Worm (Caenorhabditis elegans) whole organism, young adult: Measurements from ENCODE around the gene srz-48.

ENCODE experiments used
- B0261.1 ChIP-seq: sonication (generic microtip); optimal IDR thresholded peaks from 2 replicates; lab custom pipeline; 2016; ENCODE audit warnings: mild to moderate bottlenecking, missing genetic modification characterization, moderate library complexity, missing compliant biosample characterization
- C06A6.2 ChIP-seq: fragments of 200-800 bp; sonication (Bioruptor generic); conservative IDR thresholded peaks from 2 replicates; pipeline ENCODE4 v1.3.6; 2022; ENCODE audit warnings: missing genetic modification characterization, missing compliant biosample characterization
- F10E7.11 ChIP-seq: sonication (generic microtip); optimal IDR thresholded peaks from 2 replicates; lab custom pipeline; 2017; ENCODE audit warnings: mild to moderate bottlenecking, missing genetic modification characterization, moderate library complexity, missing compliant biosample characterization
- F22D6.2 ChIP-seq: sonication (generic microtip); optimal IDR thresholded peaks from 2 replicates; lab custom pipeline; 2016; ENCODE audit warnings: mild to moderate bottlenecking, missing genetic modification characterization, missing compliant biosample characterization
- F33H1.4 ChIP-seq: fragments of 200-800 bp; sonication (Bioruptor generic); IDR thresholded peaks from 2 replicates; pipeline ENCODE4 v1.3.6; 2022; ENCODE audit warnings: missing genetic modification reagents, missing genetic modification characterization, missing compliant biosample characterization
- F57A8.1 ChIP-seq: fragments of 200-800 bp; sonication (Bioruptor generic); optimal IDR thresholded peaks from 2 replicates; lab custom pipeline; 2018; ENCODE audit warnings: mild to moderate bottlenecking, missing genetic modification characterization, moderate library complexity, missing compliant biosample characterization
- K12H6.12 ChIP-seq: fragments of 200-800 bp; sonication (Bioruptor generic); optimal IDR thresholded peaks from 2 replicates; lab custom pipeline; 2018; ENCODE audit warnings: mild to moderate bottlenecking, missing genetic modification characterization, missing compliant biosample characterization
- Y53G8AR.9 ChIP-seq: fragments of 200-800 bp; sonication (Bioruptor generic); conservative IDR thresholded peaks from 2 replicates; pipeline ENCODE4 v1.3.6; 2022; ENCODE audit warnings: missing genetic modification reagents, missing genetic modification characterization, missing compliant biosample characterization
- Y56A3A.18 ChIP-seq: fragments of 200-800 bp; sonication (Bioruptor generic); IDR thresholded peaks from 2 replicates; pipeline ENCODE4 v1.3.6; 2022; ENCODE audit warnings: missing genetic modification reagents, missing genetic modification characterization, missing compliant biosample characterization
- Y67H2A.10 ChIP-seq: fragments of 200-800 bp; sonication (Bioruptor generic); conservative IDR thresholded peaks from 2 replicates; pipeline ENCODE4 v1.3.6; 2022; ENCODE audit warnings: missing genetic modification reagents, missing genetic modification characterization, missing compliant biosample characterization
- ZK185.1 ChIP-seq: sonication (generic microtip); optimal IDR thresholded peaks from 2 replicates; lab custom pipeline; 2016; ENCODE audit warnings: mild to moderate bottlenecking, missing genetic modification characterization, missing compliant biosample characterization; ENCODE audit not compliant: poor library complexity, severe bottlenecking
- ama-1 ChIP-seq, 3 experiments: fragments of 150-350 bp in 1 of 3; sonication (generic microtip) in 2 of 3; optimal IDR thresholded peaks; 2 replicates each; lab custom pipeline; 2014 to 2018; ENCODE audit warnings: missing biosample characterization in 2 of 3, missing genetic modification characterization in 2 of 3, missing genetic modification reagents in 2 of 3
- bed-1 ChIP-seq: fragments of 200-800 bp; sonication (Bioruptor generic); IDR thresholded peaks from 2 replicates; pipeline ENCODE4 v1.3.6; 2022; ENCODE audit warnings: missing genetic modification reagents, missing genetic modification characterization, missing compliant biosample characterization
- cebp-1 ChIP-seq, 2 experiments: fragments of 200-800 bp in 1 of 2; sonication (Bioruptor generic) in 1 of 2; sonication (generic microtip) in 1 of 2; IDR thresholded peaks in 1 of 2; optimal IDR thresholded peaks in 1 of 2; 2 replicates each; pipeline versions ENCODE4 v1.3.6 to Lab custom; 2017 to 2022; ENCODE audit warnings: missing compliant biosample characterization in 2 of 2, missing genetic modification characterization in 2 of 2, mild to moderate bottlenecking in 1 of 2, missing genetic modification reagents in 1 of 2, moderate library complexity in 1 of 2
- ets-4 ChIP-seq: fragments of 200-800 bp; sonication (Bioruptor generic); optimal IDR thresholded peaks from 2 replicates; lab custom pipeline; 2018; ENCODE audit warnings: mild to moderate bottlenecking, missing genetic modification characterization, missing compliant biosample characterization
- fkh-3 ChIP-seq: sonication (generic microtip); optimal IDR thresholded peaks from 2 replicates; lab custom pipeline; 2016; ENCODE audit warnings: mild to moderate bottlenecking, missing genetic modification characterization, missing compliant biosample characterization
- hlh-26 ChIP-seq: fragments of 200-800 bp; sonication (Bioruptor generic); conservative IDR thresholded peaks from 2 replicates; pipeline ENCODE4 v1.3.6; 2022; ENCODE audit warnings: missing genetic modification reagents, missing genetic modification characterization, missing compliant biosample characterization
- hrde-1 ChIP-seq: sonication (generic microtip); optimal IDR thresholded peaks from 2 replicates; lab custom pipeline; 2016; ENCODE audit warnings: missing genetic modification characterization, mild to moderate bottlenecking, missing compliant biosample characterization, moderate library complexity, missing genotype, missing genetic modification reagents, borderline replicate concordance
- let-607 ChIP-seq, 2 experiments: fragments of 200-800 bp in 1 of 2; sonication (Bioruptor generic) in 1 of 2; sonication (generic microtip) in 1 of 2; optimal IDR thresholded peaks; 2 replicates each; lab custom pipeline; 2016 to 2018; ENCODE audit warnings: mild to moderate bottlenecking in 2 of 2, missing compliant biosample characterization in 2 of 2, missing genetic modification characterization in 2 of 2, moderate library complexity in 2 of 2, missing genotype in 1 of 2
- mcd-1 ChIP-seq: fragments of 200-800 bp; sonication (Bioruptor generic); IDR thresholded peaks from 2 replicates; pipeline ENCODE4 v1.3.6; 2022; ENCODE audit warnings: missing genetic modification reagents, missing genetic modification characterization, missing compliant biosample characterization
- mel-28 ChIP-seq: sonication (generic microtip); optimal IDR thresholded peaks from 2 replicates; lab custom pipeline; 2016; ENCODE audit warnings: borderline replicate concordance, mild to moderate bottlenecking, missing genetic modification characterization, missing compliant biosample characterization
- mxl-1 ChIP-seq: sonication (generic microtip); optimal IDR thresholded peaks from 2 replicates; lab custom pipeline; 2016; ENCODE audit warnings: missing genetic modification characterization, missing compliant biosample characterization
- nhr-120 ChIP-seq: fragments of 200-800 bp; sonication (Bioruptor generic); IDR thresholded peaks from 2 replicates; pipeline ENCODE4 v1.3.6; 2022; ENCODE audit warnings: missing genetic modification characterization, missing compliant biosample characterization
- pbrm-1 ChIP-seq: fragments of 200-800 bp; sonication (Bioruptor generic); IDR thresholded peaks from 2 replicates; pipeline ENCODE4 v1.3.6; 2022; ENCODE audit warnings: missing genetic modification reagents, missing genetic modification characterization, missing compliant biosample characterization
- repo-1 ChIP-seq: sonication (generic microtip); optimal IDR thresholded peaks from 2 replicates; lab custom pipeline; 2017; ENCODE audit warnings: mild to moderate bottlenecking, missing genetic modification characterization, missing compliant biosample characterization
- sdz-38 ChIP-seq: sonication (generic microtip); optimal IDR thresholded peaks from 2 replicates; lab custom pipeline; 2016; ENCODE audit warnings: missing genotype, missing genetic modification characterization, missing compliant biosample characterization
- snpc-1.3 ChIP-seq: sonication (generic microtip); optimal IDR thresholded peaks from 2 replicates; lab custom pipeline; 2017; ENCODE audit warnings: missing genetic modification characterization, mild to moderate bottlenecking, missing compliant biosample characterization, antibody characterized with exemption, moderate library complexity, missing genotype, missing genetic modification reagents; ENCODE audit not compliant: insufficient read depth
- snpc-3.4 ChIP-seq: sonication (generic microtip); optimal IDR thresholded peaks from 2 replicates; lab custom pipeline; 2017; ENCODE audit warnings: missing genetic modification characterization, mild to moderate bottlenecking, missing compliant biosample characterization, antibody characterized with exemption, moderate library complexity, missing genotype, missing genetic modification reagents
- tbx-9 ChIP-seq: sonication (generic microtip); optimal IDR thresholded peaks from 2 replicates; lab custom pipeline; 2016; ENCODE audit warnings: borderline replicate concordance, missing genetic modification characterization, inconsistent platforms, missing compliant biosample characterization
- tlf-1 ChIP-seq: fragments of 200-800 bp; sonication (Bioruptor generic); optimal IDR thresholded peaks from 2 replicates; lab custom pipeline; 2018; ENCODE audit warnings: mild to moderate bottlenecking, missing genetic modification characterization, missing compliant biosample characterization
- unc-62 ChIP-seq: fragments of 150-350 bp; optimal IDR thresholded peaks from 2 replicates; lab custom pipeline; 2014; ENCODE audit warnings: missing biosample characterization, missing genetic modification reagents, missing genetic modification characterization
- ztf-3 ChIP-seq: fragments of 200-800 bp; sonication (Bioruptor generic); optimal IDR thresholded peaks from 2 replicates; lab custom pipeline; 2018; ENCODE audit warnings: mild to moderate bottlenecking, missing genetic modification characterization, missing compliant biosample characterization

srz-48 gene

ce11 chrV:17473699-17474098 lies 13.7 kb upstream of the srz-48 start, which contains the start of gene srh-123:
Gene srh-123, plus strand, starts transcription at chrV:17473999.
- no peak for TF ChIP-seq ama-1 (optimal IDR thresholded peaks at IDR 0.05; lab: Kevin White, UChicago)
- no peak for TF ChIP-seq ama-1 (GFP tag; optimal IDR thresholded peaks at IDR 0.05; lab: Kevin White, UChicago)
- no peak for TF ChIP-seq pbrm-1 (GFP tag; lab: Robert Waterston, UW)
- no peak for TF ChIP-seq fkh-3 (tag; lab: Kevin White, UChicago)
- TF ChIP-seq F22D6.2 = no peak
- TF ChIP-seq repo-1 (tag; lab: Kevin White, UChicago) = no peak
- no peak for TF ChIP-seq tlf-1 (GFP tag; lab: Kevin White, UChicago)
- no peak for TF ChIP-seq snpc-1.3 (tag; lab: Kevin White, UChicago)
- TF ChIP-seq ZK185.1 (tag; lab: Kevin White, UChicago) = no peak
- TF ChIP-seq hrde-1 (tag; lab: Kevin White, UChicago) = no peak

ce11 chrV:17471564-17471963 lies 11.6 kb upstream of the srz-48 start, which contains the start of gene srh-235:
Gene srh-235, minus strand, starts transcription at chrV:17471664.
- TF ChIP-seq F33H1.4 (GFP tag; lab: Robert Waterston, UW) (no peak), tbx-9 (tag; lab: Kevin White, UChicago) (no peak), Y67H2A.10 (no peak), ets-4 (GFP tag; lab: Kevin White, UChicago) (no peak), C06A6.2 (GFP tag; lab: Robert Waterston, UW) (no peak), let-607 (tag; optimal IDR thresholded peaks at IDR 0.05; lab: Kevin White, UChicago) (no peak), bed-1 (GFP tag; lab: Robert Waterston, UW) (no peak), F10E7.11 (tag; lab: Kevin White, UChicago) (no peak), K12H6.12 (no peak), sdz-38 (no peak), ZK185.1 (tag; lab: Kevin White, UChicago) (no peak), nhr-120 (GFP tag; lab: Robert Waterston, UW) (no peak), mxl-1 (tag; lab: Kevin White, UChicago) (no peak), snpc-3.4 (no peak), hlh-26 (GFP tag; lab: Robert Waterston, UW) (no peak), Y53G8AR.9 (GFP tag; lab: Robert Waterston, UW) (no peak)
- TF ChIP-seq, all 124 proteins: peak for 0

DNA sequence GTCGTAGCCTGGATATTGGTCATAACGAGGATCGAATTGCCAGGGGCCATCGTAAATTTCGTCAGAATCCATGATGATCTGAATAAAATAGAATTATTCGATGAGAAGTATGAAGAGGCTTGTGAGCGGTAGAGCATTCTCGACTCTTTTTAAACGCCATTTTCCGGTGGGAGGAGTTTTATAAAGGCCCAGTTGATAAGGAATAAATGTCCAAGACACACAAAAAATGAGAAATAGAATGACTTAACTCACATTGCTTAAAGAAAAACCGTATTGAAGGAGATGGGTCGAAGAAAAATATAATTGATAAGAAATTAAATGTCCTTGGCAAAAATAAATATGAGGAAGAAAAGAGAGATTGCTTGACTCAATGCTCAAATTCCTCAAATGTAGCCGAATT lies 9.2 kb upstream of the srz-48 start, which contains the start of gene F20E11.17:
Gene F20E11.17 (minus strand): TSS at position 101 of the 400 bp plus-strand sequence.
- TF ChIP-seq pbrm-1 (GFP tag; lab: Robert Waterston, UW) = no peak
- TF ChIP-seq unc-62 = no peak
- no peak for TF ChIP-seq ztf-3
- TF ChIP-seq Y53G8AR.9 (GFP tag; lab: Robert Waterston, UW) = no peak
- no peak for TF ChIP-seq F57A8.1 (GFP tag; lab: Kevin White, UChicago)
- no peak for TF ChIP-seq mel-28 (tag; lab: Kevin White, UChicago)
- no peak for TF ChIP-seq mcd-1 (GFP tag; lab: Robert Waterston, UW)
- no peak for TF ChIP-seq Y56A3A.18 (GFP tag; lab: Robert Waterston, UW)
- no peak for TF ChIP-seq cebp-1 (GFP tag; IDR thresholded peaks at IDR 0.05; lab: Robert Waterston, UW)
- TF ChIP-seq cebp-1 (tag; optimal IDR thresholded peaks at IDR 0.05; lab: Kevin White, UChicago) = no peak
- no peak for TF ChIP-seq B0261.1 (tag; lab: Kevin White, UChicago)
- TF ChIP-seq F10E7.11 (tag; lab: Kevin White, UChicago) = no peak
